Worm (Caenorhabditis elegans): ENCODE measurements around the gene ttr-52.

DNA sequence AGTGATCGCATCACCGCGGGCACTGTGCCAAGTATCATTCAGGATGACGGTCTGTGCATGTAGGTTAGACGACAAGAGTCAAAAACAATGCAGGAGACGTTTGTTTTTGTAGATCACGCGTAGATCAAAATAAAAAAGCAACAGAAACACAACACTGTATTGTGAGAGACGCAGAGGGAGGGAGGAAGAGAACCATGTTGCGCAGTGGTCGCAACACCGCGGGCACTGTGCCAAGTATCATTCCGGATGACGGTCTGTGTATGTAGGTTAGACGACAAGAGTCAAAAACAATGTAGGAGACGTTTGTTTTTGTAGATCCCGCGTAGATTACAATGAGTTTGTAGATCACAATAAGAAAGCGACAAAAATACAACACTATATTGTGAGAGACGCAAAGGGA is 14.5 kb downstream of the ttr-52 start:
- TF ChIP-seq mdl-1 (tag; optimal IDR thresholded peaks at IDR 0.05) = no peak
- TF ChIP-seq blmp-1 (tag; optimal IDR thresholded peaks at IDR 0.05; ENCODE audit: insufficient read depth) = no peak
- no peak for TF ChIP-seq elt-3 (tag; optimal IDR thresholded peaks at IDR 0.05)
- TF ChIP-seq gmeb-1 (tag; optimal IDR thresholded peaks at IDR 0.05) = no peak
- TF ChIP-seq nhr-129 (tag; optimal IDR thresholded peaks at IDR 0.05) = no peak
- no peak for TF ChIP-seq unc-39 (tag; optimal IDR thresholded peaks at IDR 0.05)
- TF ChIP-seq nhr-77 (tag; optimal IDR thresholded peaks at IDR 0.05) = no peak
- no peak for TF ChIP-seq nhr-12 (tag; optimal IDR thresholded peaks at IDR 0.05)
